Worm (Caenorhabditis elegans) whole organism, L4 larva: ENCODE data around the gene nspc-20.
A peak's percentile ranks its signal among the peaks of the same experiment; 100 is the strongest.

Experiments used
- D1046.2 ChIP-seq: fragments of 200-800 bp; sonication (Bioruptor generic); IDR thresholded peaks from 2 replicates; pipeline ENCODE4 v1.3.6; 2022; ENCODE audit warnings: missing genetic modification characterization, missing compliant biosample characterization
- F10B5.3 ChIP-seq: sonication (generic microtip); optimal IDR thresholded peaks from 2 replicates; lab custom pipeline; 2016; ENCODE audit warnings: mild to moderate bottlenecking, missing genetic modification characterization, missing compliant biosample characterization
- T26A8.4 ChIP-seq: fragments of 200-800 bp; sonication (Bioruptor generic); IDR thresholded peaks from 2 replicates; pipeline ENCODE4 v1.3.6; 2022; ENCODE audit warnings: missing genetic modification characterization, missing compliant biosample characterization
- Y105C5A.15 ChIP-seq: fragments of 200-800 bp; sonication (Bioruptor generic); IDR thresholded peaks from 2 replicates; pipeline ENCODE4 v1.3.6; 2022; ENCODE audit warnings: missing genetic modification characterization, missing compliant biosample characterization
- Y5F2A.4 ChIP-seq: fragments of 200-800 bp; sonication (Bioruptor generic); optimal IDR thresholded peaks from 2 replicates; lab custom pipeline; 2018; ENCODE audit warnings: mild to moderate bottlenecking, missing genetic modification characterization, missing compliant biosample characterization
- Y75B8A.6 ChIP-seq: fragments of 200-800 bp; sonication (Bioruptor generic); IDR thresholded peaks from 2 replicates; pipeline ENCODE4 v1.3.6; 2022; ENCODE audit warnings: missing genetic modification reagents, missing genetic modification characterization, missing compliant biosample characterization
- ZK546.5 ChIP-seq, 2 experiments: sonication (generic microtip); optimal IDR thresholded peaks; 2 replicates each; lab custom pipeline; 2017; ENCODE audit warnings: missing biosample characterization in 2 of 2, missing genetic modification characterization in 2 of 2
- aha-1 ChIP-seq: fragments of 150-350 bp; peaks from one replicate; lab custom pipeline; 2014; ENCODE audit warnings: missing biosample characterization, missing genetic modification characterization
- ama-1 ChIP-seq: fragments of 150-350 bp; optimal IDR thresholded peaks from 2 replicates; lab custom pipeline; 2014; ENCODE audit warnings: inconsistent platforms, mixed read lengths
- ceh-20 ChIP-seq: fragments of 200-800 bp; sonication (Bioruptor generic); IDR thresholded peaks from 2 replicates; pipeline ENCODE4 v1.3.6; 2022; ENCODE audit warnings: missing genetic modification reagents, missing genetic modification characterization, missing compliant biosample characterization
- ceh-44 ChIP-seq: fragments of 200-800 bp; sonication (Bioruptor generic); IDR thresholded peaks from 2 replicates; pipeline ENCODE4 v1.3.6; 2022; ENCODE audit warnings: missing genetic modification reagents, missing genetic modification characterization, missing compliant biosample characterization
- ceh-62 ChIP-seq: sonication (generic microtip); optimal IDR thresholded peaks from 2 replicates; lab custom pipeline; 2017; ENCODE audit warnings: missing biosample characterization, missing genetic modification characterization
- ces-1 ChIP-seq: fragments of 150-350 bp; sonication (generic microtip); optimal IDR thresholded peaks from 4 replicates; lab custom pipeline; 2014; ENCODE audit warnings: missing biosample characterization, missing genetic modification reagents, missing genetic modification characterization
- daf-19 ChIP-seq: fragments of 200-800 bp; sonication (Bioruptor generic); conservative IDR thresholded peaks from 2 replicates; pipeline ENCODE4 v1.3.6; 2022; ENCODE audit warnings: missing genetic modification characterization, missing compliant biosample characterization
- daf-8 ChIP-seq: fragments of 200-800 bp; sonication (Bioruptor generic); IDR thresholded peaks from 2 replicates; pipeline ENCODE4 v1.3.6; 2022; ENCODE audit warnings: missing genetic modification characterization, missing compliant biosample characterization
- dmd-6 ChIP-seq: fragments of 200-800 bp; sonication (Bioruptor generic); IDR thresholded peaks from 2 replicates; pipeline ENCODE4 v1.3.6; 2022; ENCODE audit warnings: missing genetic modification reagents, missing genetic modification characterization, missing compliant biosample characterization
- dpl-1 ChIP-seq: fragments of 150-350 bp; optimal IDR thresholded peaks from 2 replicates; lab custom pipeline; 2014; ENCODE audit warnings: missing biosample characterization, missing genetic modification reagents, missing genetic modification characterization
- dve-1 ChIP-seq: sonication (generic microtip); optimal IDR thresholded peaks from 2 replicates; lab custom pipeline; 2017; ENCODE audit warnings: antibody characterized with exemption, mild to moderate bottlenecking, missing genetic modification characterization, missing compliant biosample characterization; ENCODE audit not compliant: insufficient read depth
- egl-43 ChIP-seq: fragments of 200-800 bp; sonication (Bioruptor generic); IDR thresholded peaks from 2 replicates; pipeline ENCODE4 v1.3.6; 2022; ENCODE audit warnings: missing genetic modification reagents, missing genetic modification characterization, missing compliant biosample characterization
- fkh-10 ChIP-seq: fragments of 150-350 bp; optimal IDR thresholded peaks from 2 replicates; lab custom pipeline; 2014; ENCODE audit warnings: missing biosample characterization, missing genetic modification reagents, missing genetic modification characterization
- fos-1 ChIP-seq: fragments of 150-350 bp; optimal IDR thresholded peaks from 2 replicates; lab custom pipeline; 2014; ENCODE audit warnings: missing biosample characterization, missing genetic modification characterization
- hif-1 ChIP-seq, 2 experiments: sonication (generic microtip); optimal IDR thresholded peaks; 2 replicates each; lab custom pipeline; 2016 to 2017; ENCODE audit warnings: missing compliant biosample characterization in 2 of 2, missing genetic modification characterization in 2 of 2, missing genetic modification reagents in 2 of 2, missing genotype in 2 of 2, mild to moderate bottlenecking in 1 of 2
- hlh-11 ChIP-seq: fragments of 200-800 bp; sonication (Bioruptor generic); optimal IDR thresholded peaks from 2 replicates; lab custom pipeline; 2018; ENCODE audit warnings: mild to moderate bottlenecking, missing genetic modification characterization, missing compliant biosample characterization
- hlh-30 ChIP-seq: sonication (generic microtip); optimal IDR thresholded peaks from 2 replicates; lab custom pipeline; 2017; ENCODE audit warnings: antibody characterized with exemption, mild to moderate bottlenecking, missing genetic modification characterization, missing compliant biosample characterization; ENCODE audit not compliant: insufficient read depth
- hmg-1.1 ChIP-seq: fragments of 200-800 bp; sonication (Bioruptor generic); IDR thresholded peaks from 2 replicates; pipeline ENCODE4 v1.3.6; 2022; ENCODE audit warnings: missing genetic modification reagents, missing genetic modification characterization, missing compliant biosample characterization
- lim-7 ChIP-seq: fragments of 200-800 bp; sonication (Bioruptor generic); IDR thresholded peaks from 2 replicates; pipeline ENCODE4 v1.3.6; 2022; ENCODE audit warnings: missing genetic modification characterization, missing compliant biosample characterization
- lin-38 ChIP-seq: fragments of 200-800 bp; sonication (Bioruptor generic); IDR thresholded peaks from 2 replicates; pipeline ENCODE4 v1.3.6; 2022; ENCODE audit warnings: missing genetic modification reagents, missing genetic modification characterization, missing compliant biosample characterization
- lsy-2 ChIP-seq, 2 experiments: fragments of 150-350 bp in 1 of 2; sonication (generic microtip) in 1 of 2; optimal IDR thresholded peaks; 2 replicates each; lab custom pipeline; 2014 to 2017; ENCODE audit warnings: missing biosample characterization in 2 of 2, missing genetic modification characterization in 2 of 2
- mdt-29 ChIP-seq: fragments of 200-800 bp; sonication (Bioruptor generic); IDR thresholded peaks from 2 replicates; pipeline ENCODE4 v1.3.6; 2022; ENCODE audit warnings: missing genetic modification reagents, missing genetic modification characterization, missing compliant biosample characterization
- mep-1 ChIP-seq: fragments of 150-350 bp; sonication (generic microtip); optimal IDR thresholded peaks from 3 replicates; lab custom pipeline; 2014; ENCODE audit warnings: missing biosample characterization, missing genetic modification characterization
- mxl-2 ChIP-seq: fragments of 200-800 bp; sonication (Bioruptor generic); conservative IDR thresholded peaks from 2 replicates; pipeline ENCODE4 v1.3.6; 2022; ENCODE audit warnings: missing genetic modification reagents, missing genetic modification characterization, missing compliant biosample characterization
- nhr-102 ChIP-seq: sonication (generic microtip); optimal IDR thresholded peaks from 2 replicates; lab custom pipeline; 2016; ENCODE audit warnings: mild to moderate bottlenecking, missing genetic modification characterization, moderate library complexity, missing compliant biosample characterization
- nhr-11 ChIP-seq: fragments of 150-350 bp; optimal IDR thresholded peaks from 2 replicates; lab custom pipeline; 2014; ENCODE audit warnings: missing biosample characterization, missing genetic modification characterization
- nhr-25 ChIP-seq: sonication (generic microtip); optimal IDR thresholded peaks from 2 replicates; lab custom pipeline; 2017; ENCODE audit warnings: missing genetic modification characterization, mild to moderate bottlenecking, missing compliant biosample characterization, antibody characterized with exemption, moderate library complexity, borderline replicate concordance; ENCODE audit not compliant: insufficient read depth
- nhr-28 ChIP-seq: fragments of 150-350 bp; optimal IDR thresholded peaks from 2 replicates; lab custom pipeline; 2014; ENCODE audit warnings: missing biosample characterization, missing genetic modification characterization
- nhr-42 ChIP-seq: fragments of 200-800 bp; sonication (Bioruptor generic); IDR thresholded peaks from 2 replicates; pipeline ENCODE4 v1.3.6; 2022; ENCODE audit warnings: missing genetic modification characterization, missing compliant biosample characterization
- nhr-6 ChIP-seq: fragments of 150-350 bp; optimal IDR thresholded peaks from 2 replicates; lab custom pipeline; 2014; ENCODE audit warnings: missing biosample characterization, missing genetic modification characterization
- nhr-76 ChIP-seq: fragments of 150-350 bp; optimal IDR thresholded peaks from 2 replicates; lab custom pipeline; 2014; ENCODE audit warnings: missing biosample characterization, missing genetic modification characterization
- pha-4 ChIP-seq, 2 experiments: fragments of 150-350 bp in 1 of 2; fragments of 200-800 bp in 1 of 2; sonication (Bioruptor generic) in 1 of 2; IDR thresholded peaks in 1 of 2; optimal IDR thresholded peaks in 1 of 2; 2 replicates each; pipeline versions ENCODE4 v1.3.6 to Lab custom; 2014 to 2022; ENCODE audit warnings: missing genetic modification characterization in 2 of 2, missing genetic modification reagents in 2 of 2, missing biosample characterization in 1 of 2, missing compliant biosample characterization in 1 of 2
- rbr-2 ChIP-seq: sonication (generic microtip); optimal IDR thresholded peaks from 2 replicates; lab custom pipeline; 2016; ENCODE audit warnings: missing genotype, missing genetic modification characterization, missing compliant biosample characterization
- set-16 ChIP-seq: fragments of 200-800 bp; sonication (Bioruptor generic); IDR thresholded peaks from 2 replicates; pipeline ENCODE4 v1.3.6; 2022; ENCODE audit warnings: missing genetic modification reagents, missing genetic modification characterization, missing compliant biosample characterization
- skn-1 ChIP-seq: fragments of 150-350 bp; optimal IDR thresholded peaks from 2 replicates; lab custom pipeline; 2014; ENCODE audit warnings: missing biosample characterization, missing genetic modification characterization
- snpc-1.2 ChIP-seq: fragments of 200-800 bp; sonication (Bioruptor generic); IDR thresholded peaks from 2 replicates; pipeline ENCODE4 v1.3.6; 2022; ENCODE audit warnings: missing genetic modification reagents, missing genetic modification characterization, missing compliant biosample characterization
- snpc-4 ChIP-seq: fragments of 150-350 bp; optimal IDR thresholded peaks from 2 replicates; lab custom pipeline; 2014; ENCODE audit warnings: missing biosample characterization, missing genetic modification characterization
- spr-1 ChIP-seq: sonication (generic microtip); optimal IDR thresholded peaks from 2 replicates; lab custom pipeline; 2016; ENCODE audit warnings: mild to moderate bottlenecking, missing genetic modification characterization, missing compliant biosample characterization
- tag-97 ChIP-seq: fragments of 200-800 bp; sonication (Bioruptor generic); IDR thresholded peaks from 2 replicates; pipeline ENCODE4 v1.3.6; 2022; ENCODE audit warnings: missing genetic modification characterization, missing compliant biosample characterization
- unc-62 ChIP-seq, 3 experiments: fragments of 150-350 bp in 1 of 3; sonication (generic microtip); optimal IDR thresholded peaks in 2 of 3; peaks in 1 of 3; 1 replicate in 1 of 3; 2 replicates in 2 of 3; lab custom pipeline; 2014 to 2017; ENCODE audit warnings: missing biosample characterization in 3 of 3, missing genetic modification characterization in 3 of 3, missing genetic modification reagents in 3 of 3, missing genotype in 1 of 3
- vab-7 ChIP-seq: fragments of 200-800 bp; sonication (Bioruptor generic); IDR thresholded peaks from 2 replicates; pipeline ENCODE4 v1.3.6; 2022; ENCODE audit warnings: missing genetic modification reagents, missing genetic modification characterization, missing compliant biosample characterization
- zag-1 ChIP-seq: fragments of 150-350 bp; optimal IDR thresholded peaks from 2 replicates; lab custom pipeline; 2014; ENCODE audit warnings: missing biosample characterization, missing genetic modification characterization
- zip-11 ChIP-seq: fragments of 200-800 bp; sonication (Bioruptor generic); IDR thresholded peaks from 2 replicates; pipeline ENCODE4 v1.3.6; 2022; ENCODE audit warnings: missing genetic modification characterization, missing compliant biosample characterization

Gene nspc-20

ce11 chrX:14500422-14501058, 29.5 kb downstream of the nspc-20 start (continued):
- TF ChIP-seq nhr-25 (tag; lab: Kevin White, UChicago) (no peak), snpc-1.2 (GFP tag; lab: Robert Waterston, UW) (no peak), nhr-76 (no peak), nhr-42 (GFP tag; lab: Robert Waterston, UW) (no peak), rbr-2 (no peak), dmd-6 (GFP tag; lab: Robert Waterston, UW) (peak; percentile 99), nhr-102 (peak; percentile 94), F10B5.3 (tag; lab: Kevin White, UChicago) (no peak), egl-43 (no peak), mxl-2 (GFP tag; lab: Robert Waterston, UW) (no peak), ZK546.5 (tag; optimal IDR thresholded peaks at IDR 0.05; lab: Kevin White, UChicago) (no peak), T26A8.4 (GFP tag; lab: Robert Waterston, UW) (no peak), dve-1 (tag; lab: Kevin White, UChicago) (peak; percentile 95), Y5F2A.4 (no peak), ama-1 (no peak), ceh-44 (no peak), mep-1 (tag; lab: Kevin White, UChicago) (no peak), skn-1 (tag; lab: Kevin White, UChicago) (no peak), vab-7 (GFP tag; lab: Robert Waterston, UW) (no peak), tag-97 (no peak), ceh-20 (0 out of 2 replicates have a peak, but pooled peaks have one; percentile 9), fkh-10 (no peak), ceh-62 (tag; lab: Kevin White, UChicago) (no peak), nhr-6 (tag; lab: Kevin White, UChicago) (no peak), hlh-30 (tag; lab: Kevin White, UChicago) (peak; percentile 24), lin-38 (GFP tag; lab: Robert Waterston, UW) (peak; percentile 34; the same call in 1 of the 2 replicates), lsy-2 (tag; optimal IDR thresholded peaks at IDR 0.05; lab: Kevin White, UChicago) (peak in 1 of 2 experiments; percentile 5), ces-1 (no peak), pha-4 (GFP tag; IDR thresholded peaks at IDR 0.05; lab: Robert Waterston, UW) (peak; percentile 72), pha-4 (tag; optimal IDR thresholded peaks at IDR 0.05; lab: Kevin White, UChicago) (no peak), Y75B8A.6 (GFP tag; lab: Robert Waterston, UW) (peak; percentile 51; the same call in 1 of the 2 replicates), zip-11 (no peak), lim-7 (no peak), spr-1 (tag; lab: Kevin White, UChicago) (no peak), mdt-29 (GFP tag; lab: Robert Waterston, UW) (no peak), zag-1 (tag; lab: Kevin White, UChicago) (no peak), snpc-4 (no peak), hlh-11 (tag; lab: Kevin White, UChicago) (peak; percentile 94), dpl-1 (GFP tag; lab: Kevin White, UChicago) (no peak), fos-1 (tag; lab: Kevin White, UChicago) (no peak), nhr-28 (tag; lab: Kevin White, UChicago) (peak; percentile 65), nhr-11 (no peak), daf-8 (GFP tag; lab: Robert Waterston, UW) (no peak), Y105C5A.15 (no peak), daf-19 (GFP tag; lab: Robert Waterston, UW) (no peak), D1046.2 (GFP tag; lab: Robert Waterston, UW) (no peak), set-16 (GFP tag; lab: Robert Waterston, UW) (no peak), unc-62 (GFP tag; optimal IDR thresholded peaks at IDR 0.05 in 1 of 2; lab: Kevin White, UChicago) (peak; percentile 38 to 47), unc-62 (tag; optimal IDR thresholded peaks at IDR 0.05; lab: Kevin White, UChicago) (no peak), hif-1 (tag; optimal IDR thresholded peaks at IDR 0.05; lab: Kevin White, UChicago) (peak in 1 of 2 experiments; percentile 24), hmg-1.1 (GFP tag; lab: Robert Waterston, UW) (no peak), aha-1 (tag; lab: Kevin White, UChicago) (peak; percentile 78)
